Worm (Caenorhabditis elegans) whole organism, mixed stage, embryonic: ENCODE results near the gene fbxb-22.

Experiments used
- drap-1 ChIP-seq: fragments of 200-800 bp; sonication (Bioruptor generic); optimal IDR thresholded peaks from 3 replicates; lab custom pipeline; 2018; ENCODE audit warnings: mild to moderate bottlenecking, missing genetic modification characterization, missing compliant biosample characterization
- elt-3 ChIP-seq: fragments of 150-350 bp; optimal IDR thresholded peaks from 2 replicates; lab custom pipeline; 2014; ENCODE audit warnings: missing biosample characterization, missing genetic modification characterization

DNA sequence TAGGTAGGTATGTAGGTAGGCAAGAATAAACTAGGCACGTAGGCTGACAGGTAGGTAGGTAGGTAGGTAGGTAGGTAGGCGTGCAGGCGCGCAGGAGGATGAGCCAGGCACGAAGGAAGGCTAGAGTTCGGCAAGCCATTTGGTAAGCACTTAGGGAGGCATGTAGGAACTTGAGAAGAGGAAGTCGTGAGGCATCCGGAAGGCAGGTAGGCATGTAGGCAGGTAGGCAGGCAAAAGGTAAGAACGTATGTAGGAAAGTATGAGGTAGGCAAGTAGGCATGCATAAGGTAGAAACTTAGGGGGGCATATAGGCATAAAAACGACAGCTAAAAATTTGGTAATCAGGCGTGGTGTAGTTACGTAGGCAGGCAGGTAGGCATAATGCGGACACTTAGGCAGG, 7.4 kb downstream of the fbxb-22 start:
- TF ChIP-seq drap-1 (GFP tag; lab: Kevin White, UChicago), result no peak
- TF ChIP-seq elt-3 (tag; lab: Kevin White, UChicago), result no peak
